Fruit fly (Drosophila melanogaster) Kc167 (cell line): Measurements from ENCODE around the gene Trm1.

Experiments
- Myc ChIP-seq: fragments of >200 bp; optimal IDR thresholded peaks from 2 replicates; lab custom pipeline; 2017; ENCODE audit warnings: missing external identifiers
- Sin3A ChIP-seq: fragments of >200 bp; optimal IDR thresholded peaks from 2 replicates; lab custom pipeline; 2018; ENCODE audit warnings: missing external identifiers
- h ChIP-seq: fragments of >200 bp; optimal IDR thresholded peaks from 3 replicates; lab custom pipeline; 2018; ENCODE audit warnings: missing external identifiers
- insv ChIP-seq: fragments of >200 bp; optimal IDR thresholded peaks from 3 replicates; lab custom pipeline; 2018; ENCODE audit warnings: missing external identifiers
- psq ChIP-seq: fragments of >200 bp; optimal IDR thresholded peaks from 2 replicates; lab custom pipeline; 2017; ENCODE audit warnings: missing external identifiers
- ttk ChIP-seq: sonication (Bioruptor generic); optimal IDR thresholded peaks from 2 replicates; lab custom pipeline; 2017; ENCODE audit warnings: missing external identifiers

Gene Trm1

dm6 chr2L:12427487-12428101 lies at the start of gene Trm1, which contains the start of gene CG5446:
Gene Trm1, plus strand, starts transcription at chr2L:12428028.
Gene CG5446, minus strand, starts transcription at chr2L:12427709.
- TF ChIP-seq psq (lab: Kevin White, UChicago), result no peak
- no peak for TF ChIP-seq ttk
- no peak for TF ChIP-seq h (lab: Kevin White, UChicago)
- TF ChIP-seq insv (lab: Kevin White, UChicago), result no peak
- TF ChIP-seq Myc, result no peak
- no peak for TF ChIP-seq Sin3A (lab: Kevin White, UChicago)

dm6 chr2L:12392406-12392805 lies 35.4 kb upstream of the Trm1 start:
- TF ChIP-seq h (lab: Kevin White, UChicago) (no peak), ttk (no peak), psq (lab: Kevin White, UChicago) (no peak), Myc (no peak), insv (lab: Kevin White, UChicago) (no peak), Sin3A (lab: Kevin White, UChicago) (no peak)

dm6 chr2L:12397974-12398373 lies 29.9 kb upstream of the Trm1 start, which contains the start of gene Pkd2:
Gene Pkd2, plus strand, starts transcription at chr2L:12398274.
- TF ChIP-seq h (lab: Kevin White, UChicago), result no peak
- no peak for TF ChIP-seq Sin3A (lab: Kevin White, UChicago)
- TF ChIP-seq Myc, result no peak
- TF ChIP-seq insv (lab: Kevin White, UChicago), result no peak
- no peak for TF ChIP-seq ttk
- TF ChIP-seq psq (lab: Kevin White, UChicago), result no peak

dm6 chr2L:12404555-12405077 lies 23.2 kb upstream of the Trm1 start:
- TF ChIP-seq Myc (no peak), psq (lab: Kevin White, UChicago) (no peak), h (lab: Kevin White, UChicago) (no peak), Sin3A (lab: Kevin White, UChicago) (no peak), insv (lab: Kevin White, UChicago) (no peak), ttk (no peak)

- TF ChIP-seq insv (lab: Kevin White, UChicago) (no peak), Myc (no peak), psq (lab: Kevin White, UChicago) (no peak), Sin3A (lab: Kevin White, UChicago) (no peak), ttk (no peak), h (lab: Kevin White, UChicago) (no peak)
Measured at dm6 chr2L:12410679-12411078, 17.1 kb upstream of the Trm1 start.

dm6 chr2L:12413899-12414298 lies 13.9 kb upstream of the Trm1 start:
- TF ChIP-seq psq (lab: Kevin White, UChicago) (no peak), Sin3A (lab: Kevin White, UChicago) (no peak), insv (lab: Kevin White, UChicago) (no peak), Myc (no peak), h (lab: Kevin White, UChicago) (no peak), ttk (no peak)

- TF ChIP-seq insv (lab: Kevin White, UChicago) (no peak), ttk (no peak), Myc (no peak), Sin3A (lab: Kevin White, UChicago) (no peak), h (lab: Kevin White, UChicago) (no peak), psq (lab: Kevin White, UChicago) (no peak)
Measured at dm6 chr2L:12415485-12416137, 12.2 kb upstream of the Trm1 start.

dm6 chr2L:12421188-12421587 lies 6.6 kb upstream of the Trm1 start:
- TF ChIP-seq Sin3A (lab: Kevin White, UChicago), result no peak
- no peak for TF ChIP-seq h (lab: Kevin White, UChicago)
- TF ChIP-seq insv (lab: Kevin White, UChicago), result no peak
- TF ChIP-seq Myc, result no peak
- TF ChIP-seq ttk, result no peak
- no peak for TF ChIP-seq psq (lab: Kevin White, UChicago)

- TF ChIP-seq insv (lab: Kevin White, UChicago) (no peak), Sin3A (lab: Kevin White, UChicago) (no peak), Myc (no peak), psq (lab: Kevin White, UChicago) (no peak), ttk (no peak), h (lab: Kevin White, UChicago) (no peak)
Measured at dm6 chr2L:12421793-12422691, 5.8 kb upstream of the Trm1 start.

- no peak for TF ChIP-seq Myc
Measured at dm6 chr2L:12423106-12423836, 4.6 kb upstream of the Trm1 start, which contains the start of gene vir-1. Gene vir-1, minus strand, starts transcription at chr2L:12423439.

- TF ChIP-seq Myc (no peak), h (lab: Kevin White, UChicago) (no peak), insv (lab: Kevin White, UChicago) (no peak), Sin3A (lab: Kevin White, UChicago) (no peak), psq (lab: Kevin White, UChicago) (no peak), ttk (no peak)
Measured at dm6 chr2L:12424555-12424954, 3.3 kb upstream of the Trm1 start, which contains the start of gene Fam92. Gene Fam92, plus strand, starts transcription at chr2L:12424904.
